Worm (Caenorhabditis elegans): ENCODE data around the gene egas-1.

ce11 chrV:18605510-18605909 lies 34.6 kb upstream of the egas-1 start:
- TF ChIP-seq unc-62 (GFP tag; optimal IDR thresholded peaks at IDR 0.05) = no peak
- no peak for TF ChIP-seq lsy-2 (tag; optimal IDR thresholded peaks at IDR 0.05)
- TF ChIP-seq nhr-76 (tag; optimal IDR thresholded peaks at IDR 0.05) = no peak
- no peak for TF ChIP-seq nhr-28 (tag; optimal IDR thresholded peaks at IDR 0.05)
- no peak for TF ChIP-seq ztf-11 (tag; optimal IDR thresholded peaks at IDR 0.05)
- TF ChIP-seq pha-4 (tag; optimal IDR thresholded peaks at IDR 0.05) = no peak
- TF ChIP-seq flh-1 (GFP tag; optimal IDR thresholded peaks at IDR 0.05) = no peak

Data from whole organism, mixed stage, embryonic.